Fruit fly (Drosophila melanogaster) whole organism, wandering third instar larva: Measurements from ENCODE around the gene Mlp84B.

Source experiments
- Abd-B ChIP-seq: fragments of >200 bp; optimal IDR thresholded peaks from 2 replicates; lab custom pipeline; 2017; ENCODE audit warnings: missing biosample characterization, missing genetic modification characterization
- CG32264 ChIP-seq: fragments of 200-800 bp; sonication (Bioruptor generic); optimal IDR thresholded peaks from 2 replicates; lab custom pipeline; 2016; ENCODE audit warnings: missing biosample characterization, missing genetic modification characterization
- CG9705 ChIP-seq: fragments of 200-800 bp; sonication (Bioruptor generic); optimal IDR thresholded peaks from 2 replicates; lab custom pipeline; 2018; ENCODE audit warnings: missing biosample characterization, mild to moderate bottlenecking, missing genetic modification characterization
- CrebA ChIP-seq: fragments of 200-800 bp; sonication (Bioruptor generic); optimal IDR thresholded peaks from 2 replicates; lab custom pipeline; 2016; ENCODE audit warnings: missing biosample characterization, mild to moderate bottlenecking, missing genetic modification characterization, borderline replicate concordance
- Dfd ChIP-seq: fragments of >200 bp; optimal IDR thresholded peaks from 2 replicates; lab custom pipeline; 2017; ENCODE audit warnings: missing biosample characterization, missing genetic modification characterization
- Dif ChIP-seq: fragments of 200-275, 200-300 bp; sonication (Bioruptor generic); optimal IDR thresholded peaks from 2 replicates; lab custom pipeline; 2018; ENCODE audit warnings: missing biosample characterization, missing genetic modification characterization; ENCODE audit not compliant: partially characterized antibody
- GATAd ChIP-seq: sonication (Bioruptor generic); optimal IDR thresholded peaks from 2 replicates; lab custom pipeline; 2016; ENCODE audit warnings: missing biosample characterization, missing genetic modification characterization
- HLH106 ChIP-seq: fragments of 200-800 bp; optimal IDR thresholded peaks from 3 replicates; lab custom pipeline; 2019; ENCODE audit warnings: missing biosample characterization, mild to moderate bottlenecking, missing genetic modification characterization, moderate library complexity
- Hnf4 ChIP-seq: fragments of 200-800 bp; sonication (Bioruptor generic); optimal IDR thresholded peaks from 2 replicates; lab custom pipeline; 2016; ENCODE audit warnings: missing biosample characterization, mild to moderate bottlenecking, missing genetic modification characterization
- Hr78 ChIP-seq: fragments of >200 bp; optimal IDR thresholded peaks from 2 replicates; lab custom pipeline; 2017; ENCODE audit warnings: missing biosample characterization, missing genetic modification characterization
- Hr83 ChIP-seq: fragments of 200-300 bp; sonication (Bioruptor generic); optimal IDR thresholded peaks from 2 replicates; lab custom pipeline; 2016; ENCODE audit warnings: missing biosample characterization, mild to moderate bottlenecking, missing genetic modification characterization, moderate library complexity; ENCODE audit not compliant: poor library complexity, severe bottlenecking
- Jra ChIP-seq: sonication (Bioruptor generic); optimal IDR thresholded peaks from 2 replicates; lab custom pipeline; 2016; ENCODE audit warnings: missing biosample characterization, missing genetic modification characterization
- Mio ChIP-seq: sonication (Bioruptor generic); optimal IDR thresholded peaks from 2 replicates; lab custom pipeline; 2016; ENCODE audit warnings: missing biosample characterization, missing genetic modification characterization
- Myc ChIP-seq: fragments of >200 bp; optimal IDR thresholded peaks from 2 replicates; lab custom pipeline; 2017
- N ChIP-seq: fragments of >200 bp; optimal IDR thresholded peaks from 2 replicates; lab custom pipeline; 2018; ENCODE audit warnings: missing biosample characterization, missing external identifiers, missing genetic modification characterization
- OdsH ChIP-seq: fragments of 200-800 bp; sonication (Bioruptor generic); optimal IDR thresholded peaks from 2 replicates; lab custom pipeline; 2016; ENCODE audit warnings: missing biosample characterization, mild to moderate bottlenecking, missing genetic modification characterization
- Rel ChIP-seq, 2 experiments: fragments of 200-800 bp; sonication (Bioruptor generic) in 1 of 2; optimal IDR thresholded peaks; 2 replicates in 1 of 2; 3 replicates in 1 of 2; lab custom pipeline; 2016 to 2019; ENCODE audit warnings: mild to moderate bottlenecking in 2 of 2, missing biosample characterization in 2 of 2, missing genetic modification characterization in 2 of 2, moderate library complexity in 1 of 2
- Sp1 ChIP-seq: fragments of 200-800 bp; sonication (Bioruptor generic); optimal IDR thresholded peaks from 3 replicates; lab custom pipeline; 2019; ENCODE audit warnings: missing biosample characterization, mild to moderate bottlenecking, missing genetic modification characterization, moderate library complexity
- Vsx2 ChIP-seq: fragments of 200-300, 225-300 bp; sonication (Bioruptor generic); optimal IDR thresholded peaks from 2 replicates; lab custom pipeline; 2018; ENCODE audit warnings: missing biosample characterization, missing genetic modification characterization; ENCODE audit not compliant: partially characterized antibody
- br ChIP-seq: fragments of 200-800 bp; sonication (Bioruptor generic); optimal IDR thresholded peaks from 2 replicates; lab custom pipeline; 2016; ENCODE audit warnings: missing biosample characterization, missing genetic modification characterization
- brk ChIP-seq: fragments of 200-800 bp; sonication (Bioruptor generic); optimal IDR thresholded peaks from 2 replicates; lab custom pipeline; 2016; ENCODE audit warnings: missing biosample characterization, mild to moderate bottlenecking, missing genetic modification characterization
- dl ChIP-seq, 2 experiments: fragments of 175-275, 200-275 bp in 1 of 2; fragments of 200-275 bp in 1 of 2; sonication (Bioruptor generic); optimal IDR thresholded peaks; lab custom pipeline; 2018; ENCODE audit warnings: mild to moderate bottlenecking in 2 of 2, missing biosample characterization in 2 of 2, missing genetic modification characterization in 2 of 2, moderate library complexity in 2 of 2; ENCODE audit not compliant: partially characterized antibody in 2 of 2, insufficient read depth in 1 of 2
- dmrt93B ChIP-seq: fragments of 200-800 bp; sonication (Bioruptor generic); optimal IDR thresholded peaks from 2 replicates; lab custom pipeline; 2018; ENCODE audit warnings: missing biosample characterization, mild to moderate bottlenecking, missing genetic modification characterization
- dsf ChIP-seq: sonication (Bioruptor generic); optimal IDR thresholded peaks from 2 replicates; lab custom pipeline; 2016; ENCODE audit warnings: missing biosample characterization, missing genetic modification characterization, borderline replicate concordance
- ey ChIP-seq: fragments of 200-800 bp; sonication (Bioruptor generic); optimal IDR thresholded peaks from 2 replicates; lab custom pipeline; 2016; ENCODE audit warnings: missing biosample characterization, missing genetic modification characterization
- foxo ChIP-seq, 2 experiments: fragments of 200-800 bp; sonication (Bioruptor generic); optimal IDR thresholded peaks; 2 replicates in 1 of 2; 3 replicates in 1 of 2; lab custom pipeline; 2016 to 2017; ENCODE audit warnings: missing biosample characterization in 2 of 2, missing genetic modification characterization in 2 of 2
- fru ChIP-seq: fragments of 200-800 bp; sonication (Bioruptor generic); optimal IDR thresholded peaks from 3 replicates; lab custom pipeline; 2016; ENCODE audit warnings: missing biosample characterization, mild to moderate bottlenecking, missing genetic modification characterization
- h ChIP-seq: fragments of 200-800 bp; sonication (Bioruptor generic); optimal IDR thresholded peaks from 3 replicates; lab custom pipeline; 2016; ENCODE audit warnings: missing biosample characterization, mild to moderate bottlenecking, missing genetic modification characterization
- jim ChIP-seq: fragments of 175-275, 200-325 bp; sonication (Bioruptor generic); optimal IDR thresholded peaks from 2 replicates; lab custom pipeline; 2016; ENCODE audit warnings: missing biosample characterization, mild to moderate bottlenecking, missing genetic modification characterization
- lola ChIP-seq: fragments of >200 bp; optimal IDR thresholded peaks from 2 replicates; lab custom pipeline; 2017; ENCODE audit warnings: missing biosample characterization, missing genetic modification characterization
- pan ChIP-seq: fragments of >200 bp; optimal IDR thresholded peaks from 2 replicates; lab custom pipeline; 2017
- psq ChIP-seq: fragments of 200-800 bp; sonication (Bioruptor generic); optimal IDR thresholded peaks from 3 replicates; lab custom pipeline; 2017; ENCODE audit warnings: missing biosample characterization, mild to moderate bottlenecking, missing genetic modification characterization, moderate library complexity
- rgr ChIP-seq: fragments of 200-800 bp; sonication (Bioruptor generic); optimal IDR thresholded peaks from 3 replicates; lab custom pipeline; 2016; ENCODE audit warnings: missing biosample characterization, mild to moderate bottlenecking, missing genetic modification characterization
- sage ChIP-seq: fragments of 200-800 bp; sonication (Bioruptor generic); optimal IDR thresholded peaks from 2 replicates; lab custom pipeline; 2016; ENCODE audit warnings: missing biosample characterization, mild to moderate bottlenecking, missing genetic modification characterization
- sv ChIP-seq: fragments of 200-800 bp; sonication (Bioruptor generic); optimal IDR thresholded peaks from 3 replicates; lab custom pipeline; 2016; ENCODE audit warnings: missing biosample characterization, missing genetic modification characterization
- tai ChIP-seq: sonication (Bioruptor generic); optimal IDR thresholded peaks from 2 replicates; lab custom pipeline; 2016; ENCODE audit warnings: missing biosample characterization, missing genetic modification characterization
- usp ChIP-seq: fragments of >200 bp; optimal IDR thresholded peaks from 2 replicates; lab custom pipeline; 2017; ENCODE audit warnings: missing biosample characterization, missing genetic modification characterization
- woc ChIP-seq: sonication (Bioruptor generic); optimal IDR thresholded peaks from 2 replicates; lab custom pipeline; 2016; ENCODE audit warnings: missing biosample characterization, mild to moderate bottlenecking, missing genetic modification characterization

The Mlp84B gene

DNA sequence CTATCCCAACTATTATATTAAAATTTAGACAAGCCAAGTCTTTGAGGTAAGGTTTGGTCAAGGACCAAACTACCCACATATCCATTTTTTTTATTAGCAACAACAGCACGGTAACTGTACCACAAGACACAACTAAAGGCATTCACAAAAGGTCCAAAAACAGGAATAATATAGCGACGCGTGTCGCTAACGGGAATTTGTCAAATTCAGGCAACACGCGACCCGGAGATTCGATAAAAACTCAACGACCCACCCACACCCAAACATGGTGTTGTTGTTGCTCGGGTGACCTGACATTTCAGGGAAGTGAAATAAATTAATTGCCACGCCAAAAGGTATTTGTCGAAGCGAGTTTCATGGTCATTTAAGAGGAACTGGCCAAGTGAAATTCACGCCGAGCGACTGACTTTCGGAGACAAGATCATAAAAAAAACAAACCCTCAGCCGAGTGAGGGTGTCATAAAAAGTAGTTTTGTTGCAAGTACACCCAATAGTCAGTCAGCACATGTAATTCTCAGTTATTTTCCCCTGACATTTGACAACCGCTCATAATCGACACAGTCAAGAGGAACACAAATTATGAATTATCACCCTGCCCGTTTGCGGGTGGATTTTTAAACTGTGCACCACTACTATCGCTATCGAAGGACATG is 6.2 kb downstream of the Mlp84B start:
- TF ChIP-seq Dfd (GFP tag; lab: Kevin White, UChicago) = no peak
- no peak for TF ChIP-seq dsf (GFP tag; lab: Kevin White, UChicago)
- TF ChIP-seq dmrt93B (GFP tag; lab: Kevin White, UChicago) = no peak
- no peak for TF ChIP-seq Hnf4 (GFP tag; lab: Kevin White, UChicago)
- TF ChIP-seq lola (GFP tag; lab: Kevin White, UChicago) = no peak

DNA sequence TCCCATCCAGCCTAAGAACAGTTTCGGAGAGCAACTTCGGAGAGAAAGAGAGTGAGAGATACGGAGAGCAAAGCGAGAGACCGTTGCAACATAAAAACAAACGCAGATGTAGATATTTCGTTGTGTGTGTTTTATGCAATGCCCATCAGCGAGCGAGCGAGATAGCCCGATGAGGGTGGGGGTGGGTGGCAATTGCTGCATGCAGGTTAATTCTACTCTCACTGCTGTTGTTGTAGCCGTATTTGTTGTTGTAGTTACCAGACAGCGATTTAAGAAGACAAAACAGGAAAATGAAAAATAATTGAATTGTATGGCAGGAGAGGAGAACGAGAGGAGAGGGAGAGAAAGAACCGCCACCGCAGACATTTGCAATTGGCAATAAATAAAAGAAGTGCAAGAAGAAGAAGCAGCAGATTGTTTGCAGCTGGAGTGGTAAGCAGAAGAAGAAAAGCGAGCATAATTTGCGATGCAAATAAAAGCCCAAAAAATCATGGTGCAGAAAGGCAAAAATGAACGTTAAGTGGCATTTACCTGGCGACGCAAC is 7.7 kb downstream of the Mlp84B start:
- TF ChIP-seq N (no peak), psq (GFP tag; lab: Kevin White, UChicago) (peak; percentile 52), dl (GFP tag; optimal IDR thresholded peaks at IDR 0.05; lab: Kevin White, UChicago; ENCODE audit: insufficient read depth in 1 of 2, partially characterized antibody in 2 of 2) (peak; percentile 59 to 66), Abd-B (GFP tag; lab: Kevin White, UChicago) (no peak), Dfd (GFP tag; lab: Kevin White, UChicago) (no peak), Dif (GFP tag; lab: Kevin White, UChicago) (peak; percentile 81)
- TF ChIP-seq, all 38 proteins: peak for 3

DNA sequence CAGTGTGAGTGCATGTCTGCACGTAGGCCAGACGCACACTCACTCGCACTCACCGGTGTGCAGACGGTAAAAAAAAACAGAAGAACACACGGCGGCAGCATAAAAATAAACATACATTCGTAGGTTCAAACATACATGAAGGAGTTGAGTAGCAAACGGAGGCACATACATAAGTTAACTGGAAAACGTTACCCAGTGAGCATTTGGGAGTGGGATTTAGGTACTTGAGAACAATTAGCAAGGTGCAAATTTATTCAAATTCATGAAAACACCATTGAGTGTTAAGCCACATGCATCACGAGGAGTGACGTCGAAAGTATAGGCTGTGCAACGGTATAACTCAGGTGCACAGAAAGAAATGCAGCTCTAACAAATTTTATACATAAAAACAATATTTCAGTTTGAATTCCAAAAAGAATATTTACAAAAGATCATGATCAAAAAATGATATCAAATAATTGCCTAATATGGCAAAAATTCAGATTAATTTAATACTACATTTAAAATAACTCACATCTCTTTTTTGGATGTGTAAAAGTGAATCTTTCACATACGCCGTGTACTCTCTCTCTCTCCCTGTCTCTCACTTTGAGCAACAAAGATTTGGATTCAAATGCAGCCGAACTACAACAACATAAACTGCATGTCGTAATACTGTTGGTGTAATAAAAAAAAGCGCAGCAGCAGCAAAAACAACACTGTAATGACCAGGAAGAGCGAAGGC is 8.8 kb downstream of the Mlp84B start:
- TF ChIP-seq sv (GFP tag; lab: Kevin White, UChicago) (peak; percentile 91), CG9705 (peak; percentile 91), h (GFP tag; lab: Kevin White, UChicago) (peak; percentile 97), Hr78 (GFP tag; lab: Kevin White, UChicago) (no peak), Myc (lab: Kevin White, UChicago) (no peak), HLH106 (tag; lab: Kevin White, UChicago) (peak; percentile 98), CG32264 (GFP tag; lab: Kevin White, UChicago) (peak; percentile 81), OdsH (peak; percentile 98), psq (GFP tag; lab: Kevin White, UChicago) (peak; percentile 92), CrebA (GFP tag; lab: Kevin White, UChicago) (peak; percentile 41), rgr (peak; percentile 96), dl (GFP tag; optimal IDR thresholded peaks at IDR 0.05; lab: Kevin White, UChicago; ENCODE audit: insufficient read depth in 1 of 2, partially characterized antibody in 2 of 2) (peak in 1 of 2 experiments; percentile 18), pan (no peak), Rel (GFP tag; optimal IDR thresholded peaks at IDR 0.05; lab: Kevin White, UChicago) (no peak), Rel (tag; optimal IDR thresholded peaks at IDR 0.05; lab: Kevin White, UChicago) (peak; percentile 73), lola (GFP tag; lab: Kevin White, UChicago) (no peak), woc (GFP tag; lab: Kevin White, UChicago) (peak; percentile 96), tai (GFP tag; lab: Kevin White, UChicago) (no peak), Hr83 (GFP tag; lab: Kevin White, UChicago) (no peak), Abd-B (GFP tag; lab: Kevin White, UChicago) (no peak), Jra (peak; percentile 94), N (no peak), Sp1 (GFP tag; lab: Kevin White, UChicago) (peak; percentile 91), Dfd (GFP tag; lab: Kevin White, UChicago) (no peak), fru (peak; percentile 96), jim (GFP tag; lab: Kevin White, UChicago) (peak; percentile 59), Dif (GFP tag; lab: Kevin White, UChicago) (no peak), dsf (GFP tag; lab: Kevin White, UChicago) (peak; percentile 74), Hnf4 (GFP tag; lab: Kevin White, UChicago) (peak; percentile 94), foxo (GFP tag; optimal IDR thresholded peaks at IDR 0.05; lab: Kevin White, UChicago) (peak in 1 of 2 experiments; percentile 97), Mio (GFP tag; lab: Kevin White, UChicago) (no peak), GATAd (GFP tag; lab: Kevin White, UChicago) (peak; percentile 78), Vsx2 (GFP tag; lab: Kevin White, UChicago) (no peak), usp (no peak), brk (peak; percentile 91), sage (GFP tag; lab: Kevin White, UChicago) (peak; percentile 54), dmrt93B (GFP tag; lab: Kevin White, UChicago) (peak; percentile 94), br (peak; percentile 92), ey (GFP tag; lab: Kevin White, UChicago) (peak; percentile 96)
- TF ChIP-seq, all 38 proteins: peak for 25
